Fruit fly (Drosophila melanogaster): ENCODE measurements around the gene CG34012.

CG34012 gene

DNA sequence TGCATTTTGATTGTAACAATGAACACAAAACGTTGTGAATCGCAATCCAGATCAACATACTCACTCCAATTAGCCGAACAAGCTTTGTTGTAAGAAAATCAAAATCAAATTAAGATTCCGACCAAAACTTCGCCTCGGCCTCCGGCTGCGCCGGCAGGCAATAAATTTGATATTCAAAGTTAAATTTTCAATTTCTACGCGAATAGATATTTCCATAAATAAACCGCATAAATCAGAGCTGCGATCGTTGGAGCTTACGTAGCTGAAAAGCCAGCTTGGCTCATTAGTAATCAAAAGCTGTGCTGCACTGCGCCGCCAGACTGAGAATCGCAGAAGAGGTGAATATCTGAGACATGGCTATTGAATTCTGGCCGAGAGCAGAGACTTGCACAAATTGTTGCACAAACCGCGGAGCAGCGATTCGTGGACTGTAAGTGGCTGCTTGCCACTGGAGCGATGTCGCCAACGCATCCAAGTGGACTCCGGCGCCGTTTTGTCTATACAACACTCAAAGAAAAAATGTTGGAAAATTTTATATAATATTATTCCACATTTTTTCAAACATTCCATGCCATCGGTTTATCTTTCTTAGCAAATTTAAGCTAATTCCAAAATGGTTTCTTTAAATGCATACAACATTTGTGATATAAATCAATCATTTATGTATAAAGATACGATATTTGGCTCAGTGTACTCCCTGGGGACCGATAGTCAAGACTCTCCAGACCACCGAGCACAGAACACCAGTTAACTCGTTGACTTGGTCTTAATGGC lies 39.4 kb upstream of the CG34012 start (continued):
- peak; percentile 18 for TF ChIP-seq CG10209 (GFP tag; optimal IDR thresholded peaks at IDR 0.05)
- TF ChIP-seq CG17359 (tag; optimal IDR thresholded peaks at IDR 0.05), result peak; percentile 68
- peak; percentile 89; the same call in 2 of the 4 replicates for TF ChIP-seq chinmo (GFP tag; IDR thresholded peaks at IDR 0.05; ENCODE audit: partially characterized antibody)
- TF ChIP-seq CG14710 (tag; optimal IDR thresholded peaks at IDR 0.05), result peak; percentile 62
- TF ChIP-seq dmrt99B (tag; optimal IDR thresholded peaks at IDR 0.05), result peak; percentile 59
- no peak for TF ChIP-seq p53 (GFP tag; optimal IDR thresholded peaks at IDR 0.05)
- TF ChIP-seq NK7.1 (GFP tag; optimal IDR thresholded peaks at IDR 0.05), result no peak
- TF ChIP-seq CG17361 (GFP tag; IDR thresholded peaks at IDR 0.05), result peak; percentile 58
- TF ChIP-seq Ssrp (tag; optimal IDR thresholded peaks at IDR 0.05), result peak; percentile 58
- TF ChIP-seq Awh (GFP tag; IDR thresholded peaks at IDR 0.05), result peak; percentile 60
- TF ChIP-seq CG12155 (GFP tag; optimal IDR thresholded peaks at IDR 0.05), result no peak
- TF ChIP-seq Oaz (GFP tag; IDR thresholded peaks at IDR 0.05), result no peak
- TF ChIP-seq ranshi (GFP tag; IDR thresholded peaks at IDR 0.05), result 0 out of 2 replicates have a peak, but pooled peaks have one; percentile 35
- TF ChIP-seq Kr (GFP tag; optimal IDR thresholded peaks at IDR 0.05), result no peak
- TF ChIP-seq gsb-n (tag; optimal IDR thresholded peaks at IDR 0.05), result peak; percentile 53
- TF ChIP-seq CG7372 (GFP tag; IDR thresholded peaks at IDR 0.05), result no peak
- peak; percentile 37 for TF ChIP-seq Xbp1 (GFP tag; optimal IDR thresholded peaks at IDR 0.05)
- no peak for TF ChIP-seq Vsx1 (GFP tag; optimal IDR thresholded peaks at IDR 0.05)
- TF ChIP-seq CG18619 (GFP tag; optimal IDR thresholded peaks at IDR 0.05), result peak; percentile 3
- peak; percentile 50 for TF ChIP-seq CG30403 (GFP tag; optimal IDR thresholded peaks at IDR 0.05)
- peak; percentile 26 for TF ChIP-seq pros (GFP tag; optimal IDR thresholded peaks at IDR 0.05)
- TF ChIP-seq NC2α (GFP tag; optimal IDR thresholded peaks at IDR 0.05), result no peak
- peak; percentile 5 for TF ChIP-seq ewg (GFP tag; optimal IDR thresholded peaks at IDR 0.05)
- no peak for TF ChIP-seq run (tag; optimal IDR thresholded peaks at IDR 0.05)
- TF ChIP-seq PHDP (tag; optimal IDR thresholded peaks at IDR 0.05), result peak; percentile 38
- no peak for TF ChIP-seq CG16779 (GFP tag; IDR thresholded peaks at IDR 0.05)
- peak; percentile 70 for TF ChIP-seq CG18262 (tag; optimal IDR thresholded peaks at IDR 0.05)
- peak; percentile 54 for TF ChIP-seq unpg (GFP tag; optimal IDR thresholded peaks at IDR 0.05)
- peak; percentile 23 for TF ChIP-seq CG16863 (GFP tag; optimal IDR thresholded peaks at IDR 0.05)
- no peak for TF ChIP-seq chm (GFP tag; IDR thresholded peaks at IDR 0.05)
- TF ChIP-seq wek (GFP tag; optimal IDR thresholded peaks at IDR 0.05), result no peak
- TF ChIP-seq CG15601 (tag; optimal IDR thresholded peaks at IDR 0.05), result peak; percentile 50
- peak; percentile 2 for TF ChIP-seq MTF-1 (GFP tag; optimal IDR thresholded peaks at IDR 0.05; ENCODE audit: borderline replicate concordance)
- TF ChIP-seq ci (GFP tag; IDR thresholded peaks at IDR 0.05), result peak; percentile 78
- no peak for TF ChIP-seq CG30431 (GFP tag; optimal IDR thresholded peaks at IDR 0.05)
- peak; percentile 48 for TF ChIP-seq CG18599 (GFP tag; optimal IDR thresholded peaks at IDR 0.05)
- peak; percentile 1 for TF ChIP-seq oc (tag; optimal IDR thresholded peaks at IDR 0.05)
- TF ChIP-seq cg (GFP tag; optimal IDR thresholded peaks at IDR 0.05), result no peak
- peak; percentile 26; the same call in 1 of the 2 replicates for TF ChIP-seq CG10366 (GFP tag; IDR thresholded peaks at IDR 0.05)
- TF ChIP-seq dysf (GFP tag; IDR thresholded peaks at IDR 0.05), result peak; percentile 70
- TF ChIP-seq Hr3 (GFP tag; optimal IDR thresholded peaks at IDR 0.05), result peak; percentile 27
- no peak for TF ChIP-seq pb (GFP tag; optimal IDR thresholded peaks at IDR 0.05)
- peak; percentile 20 for TF ChIP-seq NfI (GFP tag; optimal IDR thresholded peaks at IDR 0.05)
- peak; percentile 45 for TF ChIP-seq CG7839 (tag; optimal IDR thresholded peaks at IDR 0.05)
- TF ChIP-seq Atf-2 (GFP tag; optimal IDR thresholded peaks at IDR 0.05), result no peak
- TF ChIP-seq HHEX (GFP tag; optimal IDR thresholded peaks at IDR 0.05), result peak; percentile 35
- TF ChIP-seq Max (GFP tag; optimal IDR thresholded peaks at IDR 0.05), result peak; percentile 13
- TF ChIP-seq zen (tag; optimal IDR thresholded peaks at IDR 0.05), result no peak
